Fruit fly (Drosophila melanogaster): ENCODE data around the gene Mpv17.
A peak's percentile ranks its signal among the peaks of the same experiment; 100 is the strongest.

The Mpv17 gene

dm6 chr4:1026806-1027431 is 2.2 kb downstream of the Mpv17 start, which contains the start of gene PlexA (continued):
- TF ChIP-seq Hr78 (GFP tag; optimal IDR thresholded peaks at IDR 0.05) (no peak), CG9876 (GFP tag; optimal IDR thresholded peaks at IDR 0.05) (peak; percentile 70), bowl (GFP tag; IDR thresholded peaks at IDR 0.05) (0 out of 2 replicates have a peak, but pooled peaks have one; percentile 39), CG31365 (tag; optimal IDR thresholded peaks at IDR 0.05) (no peak), cad (GFP tag; optimal IDR thresholded peaks at IDR 0.05) (no peak), fd102C (GFP tag; optimal IDR thresholded peaks at IDR 0.05) (no peak), ase (GFP tag; IDR thresholded peaks at IDR 0.05) (peak; percentile 89; the same call in 2 of the 3 replicates), CG4707 (GFP tag; optimal IDR thresholded peaks at IDR 0.05) (peak; percentile 18), CG12769 (tag; optimal IDR thresholded peaks at IDR 0.05) (peak; percentile 76), CG6813 (GFP tag; optimal IDR thresholded peaks at IDR 0.05) (peak; percentile 5), CG8944 (GFP tag; optimal IDR thresholded peaks at IDR 0.05) (peak; percentile 55), CG13296 (GFP tag; optimal IDR thresholded peaks at IDR 0.05) (peak; percentile 64), ind (GFP tag; optimal IDR thresholded peaks at IDR 0.05) (peak; percentile 92), Dll (GFP tag; IDR thresholded peaks at IDR 0.05; ENCODE audit: partially characterized antibody) (peak; percentile 70), pum (GFP tag; optimal IDR thresholded peaks at IDR 0.05) (peak; percentile 51), CG34376 (GFP tag; optimal IDR thresholded peaks at IDR 0.05) (no peak), CG4404 (GFP tag; IDR thresholded peaks at IDR 0.05) (no peak; the same call in 1 of the 2 replicates), klu (GFP tag; IDR thresholded peaks at IDR 0.05) (peak; percentile 91), dmrt99B (tag; optimal IDR thresholded peaks at IDR 0.05) (peak; percentile 85), wek (GFP tag; optimal IDR thresholded peaks at IDR 0.05) (peak; percentile 43), CG17802 (tag; optimal IDR thresholded peaks at IDR 0.05) (peak; percentile 100), HmgZ (tag; optimal IDR thresholded peaks at IDR 0.05) (peak; percentile 83), HLH3B (GFP tag; IDR thresholded peaks at IDR 0.05) (peak; percentile 94), Hey (tag; optimal IDR thresholded peaks at IDR 0.05) (no peak), gem (tag; optimal IDR thresholded peaks at IDR 0.05) (peak; percentile 93), BtbVII (GFP tag; optimal IDR thresholded peaks at IDR 0.05) (no peak), CG17568 (GFP tag; optimal IDR thresholded peaks at IDR 0.05) (no peak), Ravus (GFP tag; IDR thresholded peaks at IDR 0.05) (peak; percentile 83), Dip3 (GFP tag; optimal IDR thresholded peaks at IDR 0.05) (peak; percentile 70), sima (GFP tag; optimal IDR thresholded peaks at IDR 0.05) (no peak), zfh1 (GFP tag; IDR thresholded peaks at IDR 0.05) (peak; percentile 94), CG4730 (GFP tag; IDR thresholded peaks at IDR 0.05) (peak; percentile 95), ems (GFP tag; optimal IDR thresholded peaks at IDR 0.05) (peak; percentile 53), Ada2b (GFP tag; IDR thresholded peaks at IDR 0.05) (peak; percentile 89), Hand (GFP tag; optimal IDR thresholded peaks at IDR 0.05) (peak; percentile 26), hbn (GFP tag; IDR thresholded peaks at IDR 0.05; ENCODE audit: partially characterized antibody) (peak; percentile 60), Taf1 (GFP tag; IDR thresholded peaks at IDR 0.05) (peak; percentile 89), NC2β (GFP tag; optimal IDR thresholded peaks at IDR 0.05) (peak; percentile 43), slou (GFP tag; optimal IDR thresholded peaks at IDR 0.05) (peak; percentile 87), tna (GFP tag; IDR thresholded peaks at IDR 0.05; ENCODE audit: partially characterized antibody) (peak; percentile 30; the same call in 1 of the 2 replicates), lilli (GFP tag; optimal IDR thresholded peaks at IDR 0.05) (peak; percentile 72), B-H2 (GFP tag; optimal IDR thresholded peaks at IDR 0.05) (peak; percentile 81), MBD-R2 (GFP tag; IDR thresholded peaks at IDR 0.05) (peak; percentile 73), Scr (GFP tag; IDR thresholded peaks at IDR 0.05; ENCODE audit: partially characterized antibody) (peak; percentile 73), schlank (tag; optimal IDR thresholded peaks at IDR 0.05) (peak; percentile 60), CG14965 (GFP tag; optimal IDR thresholded peaks at IDR 0.05; ENCODE audit: borderline replicate concordance) (no peak), Oli (tag; optimal IDR thresholded peaks at IDR 0.05) (peak; percentile 88), CG14050 (GFP tag; IDR thresholded peaks at IDR 0.05) (peak; percentile 88), grn (GFP tag; optimal IDR thresholded peaks at IDR 0.05) (no peak)
